Fruit fly (Drosophila melanogaster) whole organism: ENCODE results near the gene endos.

Source experiments
- CG8478 ChIP-seq: fragments of >200 bp; optimal IDR thresholded peaks from 2 replicates; lab custom pipeline; 2018; ENCODE audit warnings: inconsistent platforms
- Dll ChIP-seq: fragments of >200 bp; optimal IDR thresholded peaks from 2 replicates; lab custom pipeline; 2017
- EcR ChIP-seq, 2 experiments: fragments of >200 bp; optimal IDR thresholded peaks; 2 replicates each; lab custom pipeline; 2017; ENCODE audit warnings: missing biosample characterization in 2 of 2, missing genetic modification characterization in 2 of 2, missing genetic modification reagents in 2 of 2
- pan ChIP-seq: fragments of >200 bp; optimal IDR thresholded peaks from 2 replicates; lab custom pipeline; 2017
- psq ChIP-seq: fragments of >200 bp; optimal IDR thresholded peaks from 2 replicates; lab custom pipeline; 2017
- usp ChIP-seq: fragments of >200 bp; optimal IDR thresholded peaks from 2 replicates; lab custom pipeline; 2017; ENCODE audit warnings: missing biosample characterization, missing genetic modification characterization, mixed read lengths

DNA sequence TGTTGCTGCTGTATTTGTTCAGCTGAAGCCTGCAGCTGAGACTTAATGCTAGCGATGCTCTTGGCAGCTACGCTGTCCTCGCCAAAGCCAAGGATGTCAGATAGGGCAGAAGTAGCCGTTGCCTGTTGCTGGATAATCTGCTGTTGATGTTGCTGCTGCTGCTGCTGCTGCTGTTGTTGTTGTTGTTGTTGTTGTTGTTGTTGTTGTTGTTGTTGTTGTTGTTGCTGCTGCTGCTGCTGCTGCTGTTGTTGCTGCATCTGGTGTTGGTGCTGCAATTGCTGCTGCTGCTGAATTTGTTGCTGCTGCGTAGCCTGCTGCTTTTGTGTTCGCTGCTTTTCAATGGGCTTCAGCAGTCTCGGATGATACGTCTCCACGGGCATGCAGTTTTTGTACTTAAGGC, 4.0 kb downstream of the endos start:
- TF ChIP-seq psq (lab: Kevin White, UChicago) (no peak), CG8478 (lab: Kevin White, UChicago) (no peak), usp (GFP tag; lab: Kevin White, UChicago) (no peak), pan (no peak), EcR (GFP tag; optimal IDR thresholded peaks at IDR 0.05; lab: Kevin White, UChicago) (no peak), Dll (no peak)
